Worm (Caenorhabditis elegans): ENCODE measurements around the gene dpy-20.

Gene dpy-20

ce11 chrIV:11649031-11649430, 51.6 kb downstream of the dpy-20 start, which contains the start of gene ZK809.8 (continued):
- TF ChIP-seq rnt-1 (tag; optimal IDR thresholded peaks at IDR 0.05): peak; percentile 41
- no peak for TF ChIP-seq C16A3.4 (tag; optimal IDR thresholded peaks at IDR 0.05)
- no peak for TF ChIP-seq unc-86 (tag; optimal IDR thresholded peaks at IDR 0.05)
- TF ChIP-seq C34B4.2 (tag; optimal IDR thresholded peaks at IDR 0.05): no peak
- no peak for TF ChIP-seq hlh-17 (GFP tag; optimal IDR thresholded peaks at IDR 0.05; ENCODE audit: borderline replicate concordance)
- no peak for TF ChIP-seq elt-2 (tag; optimal IDR thresholded peaks at IDR 0.05)
- TF ChIP-seq irx-1 (tag; optimal IDR thresholded peaks at IDR 0.05): no peak
- TF ChIP-seq unc-130 (tag; optimal IDR thresholded peaks at IDR 0.05): peak; percentile 6
- TF ChIP-seq nhr-90 (tag; optimal IDR thresholded peaks at IDR 0.05; ENCODE audit: poor library complexity): no peak
- TF ChIP-seq C04F5.9 (tag; optimal IDR thresholded peaks at IDR 0.05): no peak
- TF ChIP-seq unc-30 (tag; optimal IDR thresholded peaks at IDR 0.05): no peak
- no peak for TF ChIP-seq mab-9 (GFP tag; IDR thresholded peaks at IDR 0.05)
- TF ChIP-seq ztf-4 (tag; optimal IDR thresholded peaks at IDR 0.05): no peak
- no peak for TF ChIP-seq ces-1 (GFP tag; optimal IDR thresholded peaks at IDR 0.05)
- no peak for TF ChIP-seq pqm-1 (tag; optimal IDR thresholded peaks at IDR 0.05)
- TF ChIP-seq lin-14 (GFP tag; optimal IDR thresholded peaks at IDR 0.05): peak; percentile 67
- TF ChIP-seq lsy-2 (tag; optimal IDR thresholded peaks at IDR 0.05): peak in 1 of 2 experiments; percentile 42
- no peak for TF ChIP-seq ztf-11 (tag; optimal IDR thresholded peaks at IDR 0.05)
- no peak for TF ChIP-seq ceh-63 (GFP tag; optimal IDR thresholded peaks at IDR 0.05)
- no peak for TF ChIP-seq lin-13 (GFP tag; optimal IDR thresholded peaks at IDR 0.05)
- peak; percentile 31; the same call in 1 of the 2 replicates for TF ChIP-seq nhr-19 (GFP tag; conservative IDR thresholded peaks at IDR 0.05)
- TF ChIP-seq ama-1 (optimal IDR thresholded peaks at IDR 0.05): no peak
- no peak for TF ChIP-seq swsn-7 (tag; optimal IDR thresholded peaks at IDR 0.05)
- no peak for TF ChIP-seq fkh-8 (tag; optimal IDR thresholded peaks at IDR 0.05)
- TF ChIP-seq nhr-20 (tag; optimal IDR thresholded peaks at IDR 0.05): peak; percentile 6
- no peak for TF ChIP-seq Y116A8C.19 (tag; optimal IDR thresholded peaks at IDR 0.05; ENCODE audit: borderline replicate concordance)
- TF ChIP-seq dpl-1 (GFP tag; optimal IDR thresholded peaks at IDR 0.05): no peak
- TF ChIP-seq nhr-76 (tag; optimal IDR thresholded peaks at IDR 0.05): no peak
- TF ChIP-seq isw-1 (GFP tag; IDR thresholded peaks at IDR 0.05): no peak

DNA sequence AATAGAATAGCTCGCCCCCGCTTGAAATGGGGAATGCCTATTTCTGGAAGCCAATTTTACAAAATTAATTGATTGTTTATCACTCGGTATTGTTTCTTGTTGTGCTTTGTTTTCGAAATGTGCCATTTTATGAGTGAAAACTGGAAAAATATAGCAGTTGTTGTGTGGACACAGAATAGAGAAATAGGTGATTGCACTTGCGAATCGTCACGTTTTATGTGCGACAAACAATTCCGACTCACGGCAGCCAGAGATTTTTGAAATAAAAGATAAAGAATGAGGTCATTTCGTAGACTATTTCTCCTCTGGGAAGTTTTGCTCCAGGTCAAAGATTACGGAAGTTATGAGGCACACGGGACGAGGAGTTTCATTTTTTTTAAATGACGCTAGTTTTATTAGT, 53.7 kb downstream of the dpy-20 start:
- no peak for TF ChIP-seq zip-4 (GFP tag; optimal IDR thresholded peaks at IDR 0.05)
- TF ChIP-seq ces-1 (GFP tag; optimal IDR thresholded peaks at IDR 0.05): no peak
- no peak for TF ChIP-seq tlp-1 (tag; optimal IDR thresholded peaks at IDR 0.05)
- TF ChIP-seq mab-9 (GFP tag; IDR thresholded peaks at IDR 0.05): no peak
- no peak for TF ChIP-seq skn-1 (tag; optimal IDR thresholded peaks at IDR 0.05)
- TF ChIP-seq sup-37 (GFP tag; optimal IDR thresholded peaks at IDR 0.05): no peak
- no peak for TF ChIP-seq tbx-2 (tag; optimal IDR thresholded peaks at IDR 0.05)
- TF ChIP-seq mef-2 (tag; optimal IDR thresholded peaks at IDR 0.05): no peak
- no peak for TF ChIP-seq irx-1 (tag; optimal IDR thresholded peaks at IDR 0.05)
- TF ChIP-seq zag-1 (tag; optimal IDR thresholded peaks at IDR 0.05): no peak
- no peak for TF ChIP-seq nhr-12 (tag; optimal IDR thresholded peaks at IDR 0.05)
- TF ChIP-seq snu-23 (GFP tag; optimal IDR thresholded peaks at IDR 0.05): peak; percentile 21
- no peak for TF ChIP-seq hlh-4 (tag; optimal IDR thresholded peaks at IDR 0.05)
- peak; percentile 1 for TF ChIP-seq unc-130 (tag; optimal IDR thresholded peaks at IDR 0.05)
- TF ChIP-seq unc-86 (tag; optimal IDR thresholded peaks at IDR 0.05): no peak
- TF ChIP-seq lin-14 (GFP tag; optimal IDR thresholded peaks at IDR 0.05): peak; percentile 40
- no peak for TF ChIP-seq efl-1 (optimal IDR thresholded peaks at IDR 0.05)
- TF ChIP-seq efl-1 (GFP tag; optimal IDR thresholded peaks at IDR 0.05 in 1 of 2): no peak
- TF ChIP-seq egl-13 (tag; optimal IDR thresholded peaks at IDR 0.05): no peak
- no peak for TF ChIP-seq C04F5.9 (tag; optimal IDR thresholded peaks at IDR 0.05)
- no peak for TF ChIP-seq mep-1 (tag; optimal IDR thresholded peaks at IDR 0.05)
- no peak for TF ChIP-seq ztf-4 (tag; optimal IDR thresholded peaks at IDR 0.05)
- peak; percentile 34 for TF ChIP-seq nhr-19 (GFP tag; conservative IDR thresholded peaks at IDR 0.05)
- no peak for TF ChIP-seq nhr-28 (tag; optimal IDR thresholded peaks at IDR 0.05)
- TF ChIP-seq lin-15B (tag; optimal IDR thresholded peaks at IDR 0.05): no peak
- no peak for TF ChIP-seq isw-1 (GFP tag; IDR thresholded peaks at IDR 0.05)
- no peak for TF ChIP-seq nhr-47 (tag; optimal IDR thresholded peaks at IDR 0.05)
- no peak for TF ChIP-seq ceh-8 (GFP tag; optimal IDR thresholded peaks at IDR 0.05)
- no peak for TF ChIP-seq hpl-2 (GFP tag; optimal IDR thresholded peaks at IDR 0.05)
- no peak for TF ChIP-seq ceh-90 (tag; optimal IDR thresholded peaks at IDR 0.05)
- TF ChIP-seq unc-30 (tag; optimal IDR thresholded peaks at IDR 0.05): no peak
- TF ChIP-seq fkh-4 (tag; optimal IDR thresholded peaks at IDR 0.05; ENCODE audit: borderline replicate concordance): no peak
- no peak for TF ChIP-seq snpc-4 (tag; optimal IDR thresholded peaks at IDR 0.05)
- TF ChIP-seq fkh-8 (tag; optimal IDR thresholded peaks at IDR 0.05): no peak
- no peak for TF ChIP-seq elt-2 (tag; optimal IDR thresholded peaks at IDR 0.05)
- TF ChIP-seq pqm-1 (tag; optimal IDR thresholded peaks at IDR 0.05): no peak
- peak; percentile 52 for TF ChIP-seq rnt-1 (tag; optimal IDR thresholded peaks at IDR 0.05)
- no peak for TF ChIP-seq blmp-1 (tag; optimal IDR thresholded peaks at IDR 0.05)
